Worm (Caenorhabditis elegans): Measurements from ENCODE around the gene tag-123.

DNA sequence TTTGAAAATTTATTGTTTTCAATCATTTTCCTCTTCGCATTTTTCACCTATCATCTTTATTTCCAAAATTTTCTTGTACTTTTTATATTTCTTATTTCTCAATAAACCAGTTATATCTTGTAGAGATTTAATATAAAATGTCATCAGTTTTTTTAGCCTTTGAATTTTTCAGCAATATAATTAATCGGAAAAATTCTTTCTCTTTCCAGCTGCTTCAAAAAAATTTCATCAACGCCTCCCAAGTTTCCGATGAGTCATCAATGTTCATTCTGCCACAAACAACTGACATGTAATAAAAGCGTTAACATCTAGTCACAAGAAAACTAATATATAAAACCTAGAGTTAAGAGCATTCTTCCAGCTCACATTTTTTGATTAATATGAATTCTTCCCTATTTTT lies 8.7 kb downstream of the tag-123 start, which contains the start of gene F08F1.4:
- TF ChIP-seq nhr-237 (tag; optimal IDR thresholded peaks at IDR 0.05) (no peak), elt-3 (tag; optimal IDR thresholded peaks at IDR 0.05) (no peak)
